Fruit fly (Drosophila melanogaster) whole organism, pupa: ENCODE measurements around the gene ems.

ENCODE experiments used
- CG10348 ChIP-seq: fragments of 200-800 bp; sonication (Bioruptor generic); IDR thresholded peaks from 2 replicates; pipeline ENCODE4 v1.3.6; 2022; ENCODE audit warnings: missing biosample characterization, missing genetic modification characterization
- CG13204 ChIP-seq: fragments of 200-800 bp; sonication (Bioruptor generic); optimal IDR thresholded peaks from 2 replicates; lab custom pipeline; 2018; ENCODE audit warnings: missing biosample characterization, mild to moderate bottlenecking, missing genetic modification characterization, moderate library complexity
- CG17806 ChIP-seq: fragments of 200-800 bp; sonication (Bioruptor generic); optimal IDR thresholded peaks from 2 replicates; lab custom pipeline; 2018; ENCODE audit warnings: missing biosample characterization, mild to moderate bottlenecking, missing genetic modification characterization, moderate library complexity
- CG34367 ChIP-seq: fragments of 200-800 bp; sonication (Bioruptor generic); optimal IDR thresholded peaks from 2 replicates; lab custom pipeline; 2018; ENCODE audit warnings: missing biosample characterization, mild to moderate bottlenecking, missing genetic modification characterization
- CG8159 ChIP-seq: fragments of 200-800 bp; sonication (Bioruptor generic); optimal IDR thresholded peaks from 3 replicates; lab custom pipeline; 2018; ENCODE audit warnings: missing biosample characterization, mild to moderate bottlenecking, missing genetic modification characterization, moderate library complexity
- D1 ChIP-seq: fragments of 200-800 bp; sonication (Bioruptor generic); optimal IDR thresholded peaks from 2 replicates; lab custom pipeline; 2018; ENCODE audit warnings: missing biosample characterization, mild to moderate bottlenecking, missing genetic modification characterization, moderate library complexity
- EcR ChIP-seq: fragments of 200-800 bp; sonication (Bioruptor generic); optimal IDR thresholded peaks from 3 replicates; lab custom pipeline; 2019; ENCODE audit warnings: missing biosample characterization, missing genetic modification characterization, mild to moderate bottlenecking, moderate library complexity, missing genetic modification reagents
- Pif1A ChIP-seq: fragments of 200-800 bp; sonication (Bioruptor generic); optimal IDR thresholded peaks from 3 replicates; lab custom pipeline; 2016; ENCODE audit warnings: missing biosample characterization, missing genetic modification characterization
- Snoo ChIP-seq: fragments of 200-800 bp; sonication (Bioruptor generic); optimal IDR thresholded peaks from 3 replicates; lab custom pipeline; 2017; ENCODE audit warnings: missing biosample characterization, mild to moderate bottlenecking, missing genetic modification characterization, inconsistent platforms

- no peak for TF ChIP-seq CG34367 (tag; lab: Kevin White, UChicago)
- no peak for TF ChIP-seq Snoo (tag; lab: Kevin White, UChicago)
- TF ChIP-seq Pif1A (GFP tag; lab: Kevin White, UChicago) = no peak
- no peak for TF ChIP-seq EcR (GFP tag; lab: Kevin White, UChicago)
- no peak for TF ChIP-seq CG17806 (tag; lab: Kevin White, UChicago)
- TF ChIP-seq CG13204 (GFP tag; lab: Kevin White, UChicago) = no peak
- TF ChIP-seq D1 (tag; lab: Kevin White, UChicago) = no peak
- no peak for TF ChIP-seq CG8159 (tag; lab: Kevin White, UChicago)
- TF ChIP-seq CG10348 (GFP tag; lab: Robert Waterston, UW) = no peak
Observed at dm6 chr3R:13855354-13855753, 46.3 kb upstream of the ems start, which contains the start of gene CG14362.
